Worm (Caenorhabditis elegans): ENCODE measurements around the gene cpf-1.

cpf-1 gene

DNA sequence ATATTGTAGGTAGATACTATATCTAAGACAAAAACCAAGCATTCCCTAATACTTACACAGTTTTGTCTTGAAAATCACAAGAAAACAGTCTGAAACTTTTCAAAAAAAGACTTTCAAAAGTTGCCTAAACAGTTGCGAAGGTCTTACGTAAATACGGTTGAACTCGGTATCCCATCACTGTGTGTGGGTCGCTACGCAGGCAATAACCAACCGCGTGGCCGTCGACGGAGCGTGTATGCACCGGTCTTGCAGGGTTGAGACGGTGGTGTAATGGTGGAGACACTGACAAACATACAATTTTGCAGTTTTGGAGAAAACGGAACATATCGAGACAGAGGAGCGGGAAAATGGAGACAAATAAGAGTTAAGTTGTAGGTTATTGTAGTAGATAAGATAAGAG lies 41.0 kb downstream of the cpf-1 start, which contains the start of gene iff-2:
iff-2 (minus strand) TSS at position 141 of the 400 bp plus-strand sequence.
- TF ChIP-seq nhr-6 (tag; optimal IDR thresholded peaks at IDR 0.05) (peak; percentile 99), skn-1 (tag; optimal IDR thresholded peaks at IDR 0.05) (peak; percentile 94), mbf-1 (tag; optimal IDR thresholded peaks at IDR 0.05) (no peak), ztf-4 (tag; optimal IDR thresholded peaks at IDR 0.05) (peak; percentile 99), nhr-10 (tag; optimal IDR thresholded peaks at IDR 0.05) (peak; percentile 92), nhr-77 (tag; optimal IDR thresholded peaks at IDR 0.05) (peak; percentile 89), F13H6.1 (tag; optimal IDR thresholded peaks at IDR 0.05) (peak; percentile 99), unc-55 (GFP tag; optimal IDR thresholded peaks at IDR 0.05) (peak; percentile 100), sma-9 (GFP tag; optimal IDR thresholded peaks at IDR 0.05) (peak; percentile 99), sma-9 (tag; optimal IDR thresholded peaks at IDR 0.05) (no peak), ZK546.5 (tag; optimal IDR thresholded peaks at IDR 0.05) (peak; percentile 93), ama-1 (optimal IDR thresholded peaks at IDR 0.05) (peak; percentile 89), zag-1 (tag; optimal IDR thresholded peaks at IDR 0.05) (peak; percentile 99), sma-3 (GFP tag; optimal IDR thresholded peaks at IDR 0.05) (peak; percentile 100), lin-39 (tag; optimal IDR thresholded peaks at IDR 0.05) (no peak), unc-62 (GFP tag; optimal IDR thresholded peaks at IDR 0.05) (peak; percentile 92), mab-5 (tag; optimal IDR thresholded peaks at IDR 0.05) (peak; percentile 97), elt-1 (tag; optimal IDR thresholded peaks at IDR 0.05) (no peak), nhr-25 (tag; optimal IDR thresholded peaks at IDR 0.05) (peak; percentile 99), dmd-4 (tag; optimal IDR thresholded peaks at IDR 0.05) (no peak), C34F6.9 (tag; optimal IDR thresholded peaks at IDR 0.05) (peak; percentile 100), Y55F3AM.14 (GFP tag; optimal IDR thresholded peaks at IDR 0.05) (peak; percentile 96), lin-13 (GFP tag; optimal IDR thresholded peaks at IDR 0.05) (peak; percentile 99), blmp-1 (tag; optimal IDR thresholded peaks at IDR 0.05; ENCODE audit: insufficient read depth) (peak; percentile 97), snpc-4 (tag; optimal IDR thresholded peaks at IDR 0.05) (peak; percentile 93), nhr-21 (tag; optimal IDR thresholded peaks at IDR 0.05) (peak; percentile 99), R02D3.7 (tag; optimal IDR thresholded peaks at IDR 0.05) (peak; percentile 68), ztf-1 (GFP tag; conservative IDR thresholded peaks at IDR 0.05) (no peak), alr-1 (tag; optimal IDR thresholded peaks at IDR 0.05) (no peak), nhr-23 (tag; optimal IDR thresholded peaks at IDR 0.05) (no peak), aly-2 (tag; optimal IDR thresholded peaks at IDR 0.05) (no peak), nhr-11 (tag; optimal IDR thresholded peaks at IDR 0.05) (peak; percentile 22), ceh-16 (tag; optimal IDR thresholded peaks at IDR 0.05) (peak; percentile 99), sem-4 (tag; optimal IDR thresholded peaks at IDR 0.05) (peak; percentile 99), lsy-2 (tag; optimal IDR thresholded peaks at IDR 0.05) (peak; percentile 94 to 98), nhr-129 (tag; optimal IDR thresholded peaks at IDR 0.05) (peak; percentile 99), nhr-237 (tag; optimal IDR thresholded peaks at IDR 0.05) (peak; percentile 77), gmeb-1 (tag; optimal IDR thresholded peaks at IDR 0.05) (peak; percentile 98), ceh-82 (tag; optimal IDR thresholded peaks at IDR 0.05) (peak; percentile 92), mdl-1 (tag; optimal IDR thresholded peaks at IDR 0.05) (peak; percentile 93 to 99), egl-27 (tag; optimal IDR thresholded peaks at IDR 0.05) (peak; percentile 98), fos-1 (tag; optimal IDR thresholded peaks at IDR 0.05) (peak; percentile 99), crh-2 (tag; optimal IDR thresholded peaks at IDR 0.05) (peak; percentile 100), nhr-12 (tag; optimal IDR thresholded peaks at IDR 0.05) (peak; percentile 65), ztf-11 (tag; optimal IDR thresholded peaks at IDR 0.05) (peak; percentile 37), lin-11 (tag; optimal IDR thresholded peaks at IDR 0.05) (peak; percentile 100), elt-3 (tag; optimal IDR thresholded peaks at IDR 0.05) (no peak), peb-1 (tag; optimal IDR thresholded peaks at IDR 0.05) (peak; percentile 61), unc-39 (tag; optimal IDR thresholded peaks at IDR 0.05) (peak; percentile 88)

All from whole organism, L2 larva.